Worm (Caenorhabditis elegans): Measurements from ENCODE around the gene AH6.17.

AH6.17 gene

ce11 chrII:9497309-9497708 is 25.7 kb upstream of the AH6.17 start (continued):
- TF ChIP-seq tbx-2 (tag; optimal IDR thresholded peaks at IDR 0.05) (peak; percentile 17), alr-1 (tag; optimal IDR thresholded peaks at IDR 0.05; ENCODE audit: borderline replicate concordance) (no peak), blmp-1 (tag; optimal IDR thresholded peaks at IDR 0.05) (no peak), C16A3.4 (tag; optimal IDR thresholded peaks at IDR 0.05) (no peak), snu-23 (GFP tag; optimal IDR thresholded peaks at IDR 0.05) (peak; percentile 2), efl-3 (GFP tag; optimal IDR thresholded peaks at IDR 0.05) (no peak), ceh-88 (GFP tag; IDR thresholded peaks at IDR 0.05) (no peak), lsy-2 (tag; optimal IDR thresholded peaks at IDR 0.05) (peak in 1 of 2 experiments; percentile 19), zip-4 (GFP tag; optimal IDR thresholded peaks at IDR 0.05) (peak; percentile 37), C34B4.2 (tag; optimal IDR thresholded peaks at IDR 0.05) (no peak), nhr-12 (tag; optimal IDR thresholded peaks at IDR 0.05) (no peak), jun-1 (tag; optimal IDR thresholded peaks at IDR 0.05) (no peak), hlh-17 (GFP tag; optimal IDR thresholded peaks at IDR 0.05; ENCODE audit: borderline replicate concordance) (no peak), lin-39 (tag; optimal IDR thresholded peaks at IDR 0.05) (no peak), efl-1 (optimal IDR thresholded peaks at IDR 0.05) (no peak), efl-1 (GFP tag; optimal IDR thresholded peaks at IDR 0.05 in 1 of 2) (peak in 1 of 2 experiments; percentile 16), fkh-10 (GFP tag; optimal IDR thresholded peaks at IDR 0.05) (no peak), sup-37 (GFP tag; optimal IDR thresholded peaks at IDR 0.05) (no peak), ceh-63 (GFP tag; optimal IDR thresholded peaks at IDR 0.05) (no peak), aly-2 (tag; optimal IDR thresholded peaks at IDR 0.05) (no peak), fos-1 (tag; optimal IDR thresholded peaks at IDR 0.05) (no peak), rnt-1 (tag; optimal IDR thresholded peaks at IDR 0.05) (no peak)

ce11 chrII:9498589-9498988 is 24.4 kb upstream of the AH6.17 start:
- peak; percentile 37 for TF ChIP-seq lin-14 (GFP tag; optimal IDR thresholded peaks at IDR 0.05)
- peak; percentile 51 for TF ChIP-seq elt-2 (tag; optimal IDR thresholded peaks at IDR 0.05)
- no peak for TF ChIP-seq jun-1 (tag; optimal IDR thresholded peaks at IDR 0.05)
- TF ChIP-seq mep-1 (tag; optimal IDR thresholded peaks at IDR 0.05), result no peak
- TF ChIP-seq lin-35 (GFP tag; optimal IDR thresholded peaks at IDR 0.05), result no peak
- TF ChIP-seq aly-2 (tag; optimal IDR thresholded peaks at IDR 0.05), result no peak
- no peak for TF ChIP-seq hpl-2 (GFP tag; optimal IDR thresholded peaks at IDR 0.05)
- TF ChIP-seq pqm-1 (tag; optimal IDR thresholded peaks at IDR 0.05), result peak; percentile 37
- peak; percentile 28 for TF ChIP-seq nhr-71 (tag; optimal IDR thresholded peaks at IDR 0.05)
- peak; percentile 1 for TF ChIP-seq fkh-8 (tag; optimal IDR thresholded peaks at IDR 0.05)

ce11 chrII:9500926-9501325 is 22.0 kb upstream of the AH6.17 start:
- TF ChIP-seq mdl-1 (tag; optimal IDR thresholded peaks at IDR 0.05) (peak in 1 of 2 experiments; percentile 49), nhr-90 (tag; optimal IDR thresholded peaks at IDR 0.05; ENCODE audit: poor library complexity) (peak; percentile 28), elt-2 (tag; optimal IDR thresholded peaks at IDR 0.05) (peak; percentile 99), jun-1 (tag; optimal IDR thresholded peaks at IDR 0.05) (peak; percentile 10), nhr-71 (tag; optimal IDR thresholded peaks at IDR 0.05) (peak; percentile 57), lin-14 (GFP tag; optimal IDR thresholded peaks at IDR 0.05) (peak; percentile 2), nhr-20 (tag; optimal IDR thresholded peaks at IDR 0.05) (peak; percentile 30), elt-3 (tag; optimal IDR thresholded peaks at IDR 0.05) (no peak), lin-35 (GFP tag; optimal IDR thresholded peaks at IDR 0.05) (peak in 1 of 2 experiments; percentile 73), egl-27 (tag; optimal IDR thresholded peaks at IDR 0.05) (no peak), xbp-1 (tag; optimal IDR thresholded peaks at IDR 0.05) (no peak), ztf-11 (tag; optimal IDR thresholded peaks at IDR 0.05) (no peak), pag-3 (tag; optimal IDR thresholded peaks at IDR 0.05; ENCODE audit: borderline replicate concordance, insufficient read depth) (no peak), hlh-17 (GFP tag; optimal IDR thresholded peaks at IDR 0.05; ENCODE audit: borderline replicate concordance) (no peak)

Measured in whole organism, L1 larva.